Worm (Caenorhabditis elegans): Measurements from ENCODE around the gene F43C1.7.

ce11 chrIII:4278203-4278602 lies 35.8 kb upstream of the F43C1.7 start:
- TF ChIP-seq chd-7 (tag; optimal IDR thresholded peaks at IDR 0.05) (no peak), K12H6.12 (tag; optimal IDR thresholded peaks at IDR 0.05) (no peak), mxl-1 (tag; optimal IDR thresholded peaks at IDR 0.05) (no peak)
